Worm (Caenorhabditis elegans) whole organism, late embryonic: ENCODE results near the gene C08F8.6.

Experiments
- C38D4.7 ChIP-seq: fragments of 200-800 bp; sonication (Bioruptor generic); optimal IDR thresholded peaks from 2 replicates; lab custom pipeline; 2018; ENCODE audit warnings: mild to moderate bottlenecking, missing genetic modification characterization, moderate library complexity, missing compliant biosample characterization
- ceh-24 ChIP-seq: sonication (generic microtip); optimal IDR thresholded peaks from 2 replicates; lab custom pipeline; 2016; ENCODE audit warnings: mild to moderate bottlenecking, missing genetic modification characterization, missing compliant biosample characterization
- ceh-45 ChIP-seq: fragments of 200-800 bp; sonication (Bioruptor generic); IDR thresholded peaks from 2 replicates; pipeline ENCODE4 v1.3.6; 2022; ENCODE audit warnings: missing genetic modification reagents, missing genetic modification characterization, missing compliant biosample characterization
- ceh-6 ChIP-seq: fragments of 200-800 bp; sonication (Bioruptor generic); optimal IDR thresholded peaks from 2 replicates; lab custom pipeline; 2018; ENCODE audit warnings: mild to moderate bottlenecking, missing genetic modification characterization, missing compliant biosample characterization
- gmeb-2 ChIP-seq: sonication (generic microtip); optimal IDR thresholded peaks from 2 replicates; lab custom pipeline; 2016; ENCODE audit warnings: missing genetic modification characterization, inconsistent platforms, missing compliant biosample characterization
- hlh-6 ChIP-seq: sonication (generic microtip); optimal IDR thresholded peaks from 2 replicates; lab custom pipeline; 2016; ENCODE audit warnings: missing genotype, missing genetic modification characterization, missing compliant biosample characterization
- odd-2 ChIP-seq: sonication (generic microtip); optimal IDR thresholded peaks from 2 replicates; lab custom pipeline; 2017; ENCODE audit warnings: antibody characterized with exemption, mild to moderate bottlenecking, missing genetic modification characterization, missing compliant biosample characterization
- rnt-1 ChIP-seq: sonication (generic microtip); optimal IDR thresholded peaks from 2 replicates; lab custom pipeline; 2016; ENCODE audit warnings: missing genetic modification characterization, missing compliant biosample characterization
- ttx-3 ChIP-seq: sonication (generic microtip); optimal IDR thresholded peaks from 2 replicates; lab custom pipeline; 2016; ENCODE audit warnings: missing genetic modification reagents, missing genetic modification characterization, missing compliant biosample characterization
- zip-5 ChIP-seq: sonication (generic microtip); optimal IDR thresholded peaks from 2 replicates; lab custom pipeline; 2016; ENCODE audit warnings: missing genetic modification characterization, missing compliant biosample characterization

DNA sequence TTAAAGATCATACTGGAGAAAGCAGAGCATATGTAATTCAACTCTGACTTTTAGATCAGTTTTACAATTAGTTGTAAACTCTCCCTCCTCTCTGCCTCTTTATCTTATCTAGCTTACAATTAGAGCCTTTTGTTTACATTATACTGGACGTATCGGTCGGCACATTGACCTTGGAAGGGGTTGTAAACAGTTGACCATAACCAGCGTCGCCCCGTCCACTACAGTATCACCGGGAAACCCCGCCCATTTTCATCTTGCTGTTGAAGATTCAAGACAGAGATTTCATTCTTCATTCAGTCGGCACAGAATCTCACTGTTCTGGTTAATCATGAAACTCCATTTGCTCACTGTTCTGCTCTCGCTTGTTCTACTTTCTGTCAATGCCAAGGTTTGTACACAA is 22.0 kb upstream of the C08F8.6 start, which contains the start of gene sdz-27:
- TF ChIP-seq ceh-6 (GFP tag; lab: Kevin White, UChicago) (no peak), C38D4.7 (no peak), ceh-24 (tag; lab: Kevin White, UChicago) (no peak), hlh-6 (tag; lab: Kevin White, UChicago) (no peak), rnt-1 (tag; lab: Kevin White, UChicago) (no peak), ceh-45 (GFP tag; lab: Robert Waterston, UW) (no peak), ttx-3 (tag; lab: Kevin White, UChicago) (no peak), zip-5 (tag; lab: Kevin White, UChicago) (no peak), gmeb-2 (tag; lab: Kevin White, UChicago) (no peak), odd-2 (tag; lab: Kevin White, UChicago) (no peak)
